Fruit fly (Drosophila melanogaster): Measurements from ENCODE around the gene CG7739.

- TF ChIP-seq pan (optimal IDR thresholded peaks at IDR 0.05) (no peak), lola (GFP tag; optimal IDR thresholded peaks at IDR 0.05) (no peak), Hr78 (GFP tag; optimal IDR thresholded peaks at IDR 0.05) (no peak), CG9705 (GFP tag; optimal IDR thresholded peaks at IDR 0.05) (no peak), h (GFP tag; optimal IDR thresholded peaks at IDR 0.05) (no peak), CG32264 (GFP tag; optimal IDR thresholded peaks at IDR 0.05) (no peak), Rel (GFP tag; optimal IDR thresholded peaks at IDR 0.05) (no peak), Rel (tag; optimal IDR thresholded peaks at IDR 0.05) (no peak), dl (GFP tag; optimal IDR thresholded peaks at IDR 0.05; ENCODE audit: insufficient read depth in 1 of 2, partially characterized antibody in 2 of 2) (no peak), br (GFP tag; optimal IDR thresholded peaks at IDR 0.05) (no peak)
Observed at dm6 chr3L:15516440-15516839, 46.4 kb downstream of the CG7739 start.

Data from whole organism, wandering third instar larva.